Fruit fly (Drosophila melanogaster): ENCODE results near the gene CG7990.

- TF ChIP-seq Hr96 (GFP tag; optimal IDR thresholded peaks at IDR 0.05) (no peak), kay (GFP tag; ENCODE audit: borderline replicate concordance) (no peak), CG5204 (GFP tag; optimal IDR thresholded peaks at IDR 0.05) (no peak), CG11617 (GFP tag; optimal IDR thresholded peaks at IDR 0.05) (no peak), CG12768 (GFP tag; optimal IDR thresholded peaks at IDR 0.05) (no peak), CG1620 (GFP tag; optimal IDR thresholded peaks at IDR 0.05) (no peak), ovo (GFP tag; optimal IDR thresholded peaks at IDR 0.05) (no peak), CG33017 (tag; optimal IDR thresholded peaks at IDR 0.05) (no peak), CG14711 (tag; optimal IDR thresholded peaks at IDR 0.05) (no peak), Mnt (GFP tag; optimal IDR thresholded peaks at IDR 0.05) (no peak), bab1 (GFP tag; optimal IDR thresholded peaks at IDR 0.05) (no peak), cic (GFP tag; optimal IDR thresholded peaks at IDR 0.05) (no peak), CG7045 (GFP tag; optimal IDR thresholded peaks at IDR 0.05) (no peak)
Observed at dm6 chrX:19225304-19225640, 23.5 kb upstream of the CG7990 start.
